Worm (Caenorhabditis elegans): ENCODE results near the gene vha-2.

Gene vha-2

DNA sequence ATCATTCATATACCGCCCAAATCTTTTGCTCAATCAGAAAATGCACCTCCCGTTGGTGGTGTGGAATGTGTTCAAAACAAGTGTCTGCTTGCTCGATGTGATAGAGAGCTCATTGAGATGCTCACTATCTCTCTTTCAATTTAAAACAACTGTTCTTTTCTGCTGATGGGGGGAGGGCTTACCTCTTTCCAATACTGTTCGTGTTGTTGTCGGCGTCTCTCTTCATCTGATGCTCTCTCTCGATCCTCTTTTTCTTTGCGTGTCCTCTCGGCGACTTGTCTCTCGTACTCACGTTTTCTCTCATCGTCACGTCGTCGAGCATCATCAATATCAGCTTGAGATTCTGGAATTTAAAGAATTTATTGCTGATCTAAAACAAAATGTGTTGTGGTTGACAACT, 40.0 kb upstream of the vha-2 start:
- TF ChIP-seq unc-130 (GFP tag; optimal IDR thresholded peaks at IDR 0.05) = no peak
- peak in 1 of 2 experiments; percentile 93 for TF ChIP-seq daf-16 (GFP tag; optimal IDR thresholded peaks at IDR 0.05)
- no peak for TF ChIP-seq daf-16 (tag; optimal IDR thresholded peaks at IDR 0.05)
- no peak for TF ChIP-seq spr-1 (tag; optimal IDR thresholded peaks at IDR 0.05)
- peak; percentile 59 for TF ChIP-seq nhr-11 (tag; optimal IDR thresholded peaks at IDR 0.05)
- TF ChIP-seq zip-11 (GFP tag; IDR thresholded peaks at IDR 0.05) = no peak
- TF ChIP-seq hlh-30 (tag; optimal IDR thresholded peaks at IDR 0.05; ENCODE audit: insufficient read depth) = peak; percentile 7
- TF ChIP-seq madf-5 (GFP tag; IDR thresholded peaks at IDR 0.05) = no peak
- no peak for TF ChIP-seq fkh-10 (GFP tag; optimal IDR thresholded peaks at IDR 0.05)
- TF ChIP-seq ama-1 (optimal IDR thresholded peaks at IDR 0.05) = no peak

ce11 chrIII:9743239-9743638, 38.7 kb upstream of the vha-2 start, which contains the start of gene T05G5.1:
TSS of gene T05G5.1 (minus strand) at chrIII:9743339.
- no peak for TF ChIP-seq unc-39 (tag; optimal IDR thresholded peaks at IDR 0.05)
- no peak for TF ChIP-seq zag-1 (tag; optimal IDR thresholded peaks at IDR 0.05)
- TF ChIP-seq nhr-11 (tag; optimal IDR thresholded peaks at IDR 0.05) = no peak
- no peak for TF ChIP-seq R02D3.7 (tag; optimal IDR thresholded peaks at IDR 0.05)

DNA sequence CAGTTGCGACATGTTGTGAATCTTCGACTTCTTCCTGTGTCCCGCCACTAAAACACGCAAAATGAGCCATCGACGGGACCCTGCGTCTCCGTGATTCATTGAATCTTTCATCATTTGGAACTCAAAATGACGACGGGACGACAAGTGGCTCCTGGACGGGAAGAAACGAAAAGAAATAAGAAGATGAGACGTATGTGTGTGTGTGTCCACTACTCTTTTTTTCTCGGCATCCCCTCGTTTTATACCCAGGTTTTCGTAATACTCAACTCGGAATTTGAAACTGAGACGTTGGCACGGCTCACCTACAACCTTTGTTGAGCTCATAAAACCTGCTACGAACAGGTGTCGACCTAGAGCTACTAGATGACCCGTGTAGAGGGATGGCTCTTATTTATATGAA, 37.4 kb upstream of the vha-2 start:
- no peak for TF ChIP-seq lim-7 (GFP tag; IDR thresholded peaks at IDR 0.05)
- TF ChIP-seq snpc-4 (tag; optimal IDR thresholded peaks at IDR 0.05) = no peak
- TF ChIP-seq daf-16 (GFP tag; optimal IDR thresholded peaks at IDR 0.05) = peak in 1 of 2 experiments; percentile 21
- no peak for TF ChIP-seq daf-16 (tag; optimal IDR thresholded peaks at IDR 0.05)
- peak; percentile 39 for TF ChIP-seq hlh-11 (tag; optimal IDR thresholded peaks at IDR 0.05)
- TF ChIP-seq ZK546.5 (tag; optimal IDR thresholded peaks at IDR 0.05) = no peak
- peak in 1 of 2 experiments; percentile 40 for TF ChIP-seq unc-62 (GFP tag; optimal IDR thresholded peaks at IDR 0.05 in 1 of 2)
- no peak for TF ChIP-seq unc-62 (tag; optimal IDR thresholded peaks at IDR 0.05)

- peak; percentile 40 for TF ChIP-seq F49E8.2 (tag; optimal IDR thresholded peaks at IDR 0.05; ENCODE audit: borderline replicate concordance)
- TF ChIP-seq ama-1 (optimal IDR thresholded peaks at IDR 0.05) = no peak
- no peak for TF ChIP-seq cey-2 (tag; optimal IDR thresholded peaks at IDR 0.05; ENCODE audit: borderline replicate concordance, insufficient read depth)
- no peak for TF ChIP-seq zfp-2 (tag; optimal IDR thresholded peaks at IDR 0.05)
- no peak for TF ChIP-seq mxl-2 (GFP tag; conservative IDR thresholded peaks at IDR 0.05)
- TF ChIP-seq jun-1 (tag; optimal IDR thresholded peaks at IDR 0.05) = no peak
- peak; percentile 49 for TF ChIP-seq lin-38 (GFP tag; IDR thresholded peaks at IDR 0.05)
- peak; percentile 38; the same call in 1 of the 2 replicates for TF ChIP-seq lin-1 (GFP tag; IDR thresholded peaks at IDR 0.05)
- no peak for TF ChIP-seq skn-1 (tag; optimal IDR thresholded peaks at IDR 0.05)
- TF ChIP-seq daf-19 (GFP tag; conservative IDR thresholded peaks at IDR 0.05) = no peak
- TF ChIP-seq daf-16 (GFP tag; optimal IDR thresholded peaks at IDR 0.05) = no peak
- TF ChIP-seq daf-16 (tag; optimal IDR thresholded peaks at IDR 0.05) = no peak
- no peak for TF ChIP-seq Y105C5A.15 (GFP tag; IDR thresholded peaks at IDR 0.05)
- TF ChIP-seq lsy-2 (tag; optimal IDR thresholded peaks at IDR 0.05) = no peak
- no peak for TF ChIP-seq nhr-28 (tag; optimal IDR thresholded peaks at IDR 0.05)
- no peak for TF ChIP-seq lim-7 (GFP tag; IDR thresholded peaks at IDR 0.05)
- TF ChIP-seq dmd-8 (GFP tag; IDR thresholded peaks at IDR 0.05) = no peak
- 0 out of 4 replicates have a peak, but pooled peaks of 1 of the 2 experiments have one; percentile 28 for TF ChIP-seq madf-5 (GFP tag; IDR thresholded peaks at IDR 0.05)
- TF ChIP-seq saeg-2 (GFP tag; IDR thresholded peaks at IDR 0.05) = no peak
- TF ChIP-seq duxl-1 (tag; optimal IDR thresholded peaks at IDR 0.05; ENCODE audit: poor library complexity) = no peak
- no peak for TF ChIP-seq aly-2 (tag; optimal IDR thresholded peaks at IDR 0.05)
- peak in 1 of 2 experiments; percentile 65 for TF ChIP-seq unc-62 (GFP tag; optimal IDR thresholded peaks at IDR 0.05 in 1 of 2)
- no peak for TF ChIP-seq unc-62 (tag; optimal IDR thresholded peaks at IDR 0.05)
- TF ChIP-seq fos-1 (tag; optimal IDR thresholded peaks at IDR 0.05) = no peak
- TF ChIP-seq ztf-11 (tag; optimal IDR thresholded peaks at IDR 0.05) = no peak
- TF ChIP-seq hmg-1.1 (GFP tag; IDR thresholded peaks at IDR 0.05) = no peak
- no peak for TF ChIP-seq rbr-2 (tag; optimal IDR thresholded peaks at IDR 0.05)
- no peak for TF ChIP-seq unc-130 (GFP tag; optimal IDR thresholded peaks at IDR 0.05)
- TF ChIP-seq php-3 (GFP tag; IDR thresholded peaks at IDR 0.05) = no peak
- TF ChIP-seq nhr-25 (tag; optimal IDR thresholded peaks at IDR 0.05; ENCODE audit: borderline replicate concordance, insufficient read depth) = no peak
- no peak for TF ChIP-seq madf-9 (GFP tag; conservative IDR thresholded peaks at IDR 0.05)
- TF ChIP-seq nhr-237 (tag; optimal IDR thresholded peaks at IDR 0.05) = no peak
- no peak for TF ChIP-seq mdt-29 (GFP tag; IDR thresholded peaks at IDR 0.05)
- TF ChIP-seq dmd-9 (GFP tag; IDR thresholded peaks at IDR 0.05) = no peak
Measured at ce11 chrIII:9745333-9745897, 36.5 kb upstream of the vha-2 start.

Measured in whole organism, L4 larva.